Fruit fly (Drosophila melanogaster) whole organism, embryonic: ENCODE data around the gene CG3918.

Source experiments
- Bteb2 ChIP-seq: fragments of 200-800 bp; sonication (Bioruptor generic); optimal IDR thresholded peaks from 2 replicates; lab custom pipeline; 2016; ENCODE audit warnings: missing biosample characterization, missing genetic modification characterization
- CG10274 ChIP-seq: fragments of 200-800 bp; sonication (Bioruptor generic); optimal IDR thresholded peaks from 3 replicates; lab custom pipeline; 2017; ENCODE audit warnings: missing biosample characterization, mild to moderate bottlenecking, missing genetic modification characterization
- CG10366 ChIP-seq: fragments of 200-800 bp; sonication (Bioruptor generic); IDR thresholded peaks from 2 replicates; pipeline ENCODE4 v1.3.6; 2022; ENCODE audit warnings: missing biosample characterization, missing genetic modification characterization
- CG10959 ChIP-seq: fragments of 200-800 bp; sonication (Bioruptor generic); IDR thresholded peaks from 2 replicates; pipeline ENCODE4 v1.3.6; 2022; ENCODE audit warnings: missing biosample characterization, missing genetic modification characterization
- CG10979 ChIP-seq: fragments of 200-800 bp; sonication (Bioruptor generic); optimal IDR thresholded peaks from 2 replicates; lab custom pipeline; 2018; ENCODE audit warnings: missing biosample characterization, mild to moderate bottlenecking, missing genetic modification characterization, moderate library complexity
- CG11085 ChIP-seq: fragments of 200-800 bp; sonication (Bioruptor generic); IDR thresholded peaks from 2 replicates; pipeline ENCODE4 v1.3.6; 2022; ENCODE audit warnings: missing biosample characterization, missing genetic modification characterization
- CG11723 ChIP-seq: fragments of 200-800 bp; sonication (Bioruptor generic); optimal IDR thresholded peaks from 2 replicates; lab custom pipeline; 2017; ENCODE audit warnings: missing biosample characterization, mild to moderate bottlenecking, missing genetic modification characterization
- CG12104 ChIP-seq: fragments of 200-800 bp; sonication (Bioruptor generic); optimal IDR thresholded peaks from 3 replicates; lab custom pipeline; 2016; ENCODE audit warnings: missing biosample characterization, missing genetic modification characterization
- CG12219 ChIP-seq: fragments of 200-800 bp; sonication (Bioruptor generic); optimal IDR thresholded peaks from 3 replicates; lab custom pipeline; 2018; ENCODE audit warnings: missing biosample characterization, mild to moderate bottlenecking, missing genetic modification characterization
- CG14441 ChIP-seq: fragments of 200-800 bp; sonication (Bioruptor generic); IDR thresholded peaks from 2 replicates; pipeline ENCODE4 v1.3.6; 2022; ENCODE audit warnings: missing biosample characterization, missing genetic modification characterization
- CG15479 ChIP-seq: fragments of 200-800 bp; sonication (Bioruptor generic); optimal IDR thresholded peaks from 3 replicates; lab custom pipeline; 2019; ENCODE audit warnings: missing biosample characterization, mild to moderate bottlenecking, missing genetic modification characterization, moderate library complexity
- CG17385 ChIP-seq: fragments of 200-800 bp; sonication (Bioruptor generic); optimal IDR thresholded peaks from 3 replicates; lab custom pipeline; 2018; ENCODE audit warnings: missing biosample characterization, mild to moderate bottlenecking, missing genetic modification characterization
- CG18011 ChIP-seq: fragments of 200-800 bp; sonication (Bioruptor generic); optimal IDR thresholded peaks from 2 replicates; lab custom pipeline; 2017; ENCODE audit warnings: missing biosample characterization, missing genetic modification characterization, mild to moderate bottlenecking, moderate library complexity, missing genotype
- CG18476 ChIP-seq: fragments of 200-800 bp; sonication (Bioruptor generic); optimal IDR thresholded peaks from 2 replicates; lab custom pipeline; 2016; ENCODE audit warnings: missing biosample characterization, mild to moderate bottlenecking, missing genetic modification characterization
- CG6854 ChIP-seq: fragments of 200-800 bp; sonication (Bioruptor generic); optimal IDR thresholded peaks from 3 replicates; lab custom pipeline; 2017; ENCODE audit warnings: missing biosample characterization, mild to moderate bottlenecking, missing genetic modification characterization
- CG9437 ChIP-seq: fragments of 200-800 bp; sonication (Bioruptor generic); optimal IDR thresholded peaks from 2 replicates; lab custom pipeline; 2018; ENCODE audit warnings: missing biosample characterization, mild to moderate bottlenecking, missing genetic modification characterization
- CG9609 ChIP-seq: fragments of 200-800 bp; sonication (Bioruptor generic); optimal IDR thresholded peaks from 3 replicates; lab custom pipeline; 2016; ENCODE audit warnings: missing biosample characterization, missing genetic modification characterization
- CG9817 ChIP-seq: fragments of 200-800 bp; sonication (Bioruptor generic); optimal IDR thresholded peaks from 2 replicates; lab custom pipeline; 2018; ENCODE audit warnings: missing biosample characterization, mild to moderate bottlenecking, missing genetic modification characterization, moderate library complexity
- CG9932 ChIP-seq: fragments of 200-800 bp; sonication (Bioruptor generic); IDR thresholded peaks from 2 replicates; pipeline ENCODE4 v1.3.6; 2022; ENCODE audit warnings: missing biosample characterization, missing genetic modification characterization
- CHES-1-like ChIP-seq: fragments of 200-800 bp; sonication (Bioruptor generic); optimal IDR thresholded peaks from 2 replicates; lab custom pipeline; 2016; ENCODE audit warnings: missing biosample characterization, missing genetic modification characterization
- Dad ChIP-seq: fragments of 200-800 bp; sonication (Bioruptor generic); optimal IDR thresholded peaks from 3 replicates; lab custom pipeline; 2016; ENCODE audit warnings: missing biosample characterization, missing genetic modification characterization
- E2f1 ChIP-seq: fragments of 200-800 bp; sonication (Bioruptor generic); IDR thresholded peaks from 2 replicates; pipeline ENCODE4 v1.3.6; 2022; ENCODE audit warnings: missing biosample characterization, missing genetic modification characterization
- Elba2 ChIP-seq: fragments of 200-800 bp; sonication (Bioruptor generic); optimal IDR thresholded peaks from 3 replicates; lab custom pipeline; 2016; ENCODE audit warnings: missing biosample characterization, missing genetic modification characterization
- Ets65A ChIP-seq: fragments of 200-800 bp; sonication (Bioruptor generic); peaks from one replicate; lab custom pipeline; 2016; ENCODE audit warnings: missing biosample characterization, missing genetic modification characterization
- Fer1 ChIP-seq: fragments of 200-800 bp; sonication (Bioruptor generic); optimal IDR thresholded peaks from 2 replicates; lab custom pipeline; 2017; ENCODE audit warnings: missing biosample characterization, mild to moderate bottlenecking, missing genetic modification characterization
- H2.0 ChIP-seq: fragments of 200-800 bp; sonication (Bioruptor generic); IDR thresholded peaks from 2 replicates; pipeline ENCODE4 v1.3.6; 2022; ENCODE audit warnings: missing biosample characterization, missing genetic modification characterization
- HLHmδ ChIP-seq: fragments of 200-800 bp; sonication (Bioruptor generic); optimal IDR thresholded peaks from 2 replicates; lab custom pipeline; 2018; ENCODE audit warnings: missing biosample characterization, mild to moderate bottlenecking, missing genetic modification characterization, moderate library complexity
- Hey ChIP-seq: fragments of 200-800 bp; sonication (Bioruptor generic); optimal IDR thresholded peaks from 3 replicates; lab custom pipeline; 2018; ENCODE audit warnings: missing biosample characterization, mild to moderate bottlenecking, missing genetic modification characterization
- Hr39 ChIP-seq: fragments of >200 bp; optimal IDR thresholded peaks from 2 replicates; lab custom pipeline; 2017
- Jarid2 ChIP-seq: fragments of 200-800 bp; sonication (Bioruptor generic); optimal IDR thresholded peaks from 3 replicates; lab custom pipeline; 2017; ENCODE audit warnings: mild to moderate bottlenecking, missing biosample characterization, missing genetic modification reagents, missing genetic modification characterization
- Meics ChIP-seq: fragments of 200-800 bp; sonication (Bioruptor generic); optimal IDR thresholded peaks from 2 replicates; lab custom pipeline; 2017; ENCODE audit warnings: missing biosample characterization, mild to moderate bottlenecking, missing genetic modification characterization
- Optix ChIP-seq: fragments of 200-800 bp; sonication (Bioruptor generic); IDR thresholded peaks from 3 replicates; pipeline ENCODE4 v1.3.6; 2022; ENCODE audit warnings: missing biosample characterization, missing genetic modification characterization
- Poxn ChIP-seq: fragments of 200-800 bp; sonication (Bioruptor generic); IDR thresholded peaks from 2 replicates; pipeline ENCODE4 v1.3.6; 2022; ENCODE audit warnings: missing biosample characterization, missing genetic modification characterization
- Sry-δ ChIP-seq: fragments of 200-800 bp; sonication (Bioruptor generic); optimal IDR thresholded peaks from 2 replicates; lab custom pipeline; 2016; ENCODE audit warnings: missing biosample characterization, missing genetic modification characterization
- YL-1 ChIP-seq: fragments of 200-800 bp; sonication (Bioruptor generic); optimal IDR thresholded peaks from 3 replicates; lab custom pipeline; 2017; ENCODE audit warnings: missing biosample characterization, mild to moderate bottlenecking, missing genetic modification characterization
- ash1 ChIP-seq: fragments of 200-800 bp; sonication (Bioruptor generic); optimal IDR thresholded peaks from 2 replicates; lab custom pipeline; 2018; ENCODE audit warnings: missing biosample characterization, mild to moderate bottlenecking, missing genetic modification characterization
- cas ChIP-seq: fragments of 200-800 bp; sonication (Bioruptor generic); IDR thresholded peaks from 2 replicates; pipeline ENCODE4 v1.3.6; 2022; ENCODE audit warnings: missing biosample characterization, missing genetic modification characterization
- fd96Cb ChIP-seq: fragments of 200-800 bp; sonication (Bioruptor generic); optimal IDR thresholded peaks from 2 replicates; lab custom pipeline; 2018; ENCODE audit warnings: missing biosample characterization, mild to moderate bottlenecking, missing genetic modification characterization, moderate library complexity
- gfzf ChIP-seq: fragments of 200-800 bp; sonication (Bioruptor generic); optimal IDR thresholded peaks from 2 replicates; lab custom pipeline; 2016; ENCODE audit warnings: missing biosample characterization, mild to moderate bottlenecking, missing genetic modification characterization, moderate library complexity
- gsb ChIP-seq: fragments of 200-800 bp; sonication (Bioruptor generic); IDR thresholded peaks from 2 replicates; pipeline ENCODE4 v1.3.6; 2022; ENCODE audit warnings: missing biosample characterization, missing genetic modification characterization
- ind ChIP-seq: fragments of 200-800 bp; sonication (Bioruptor generic); optimal IDR thresholded peaks from 3 replicates; lab custom pipeline; 2016; ENCODE audit warnings: missing biosample characterization, missing genetic modification characterization
- lbe ChIP-seq: fragments of 200-800 bp; sonication (Bioruptor generic); optimal IDR thresholded peaks from 2 replicates; lab custom pipeline; 2016; ENCODE audit warnings: missing biosample characterization, mild to moderate bottlenecking, missing genetic modification characterization
- lilli ChIP-seq: fragments of 200-800 bp; sonication (Bioruptor generic); optimal IDR thresholded peaks from 3 replicates; lab custom pipeline; 2016; ENCODE audit warnings: missing biosample characterization, missing genetic modification characterization
- repo ChIP-seq: fragments of 200-800 bp; sonication (Bioruptor generic); optimal IDR thresholded peaks from 2 replicates; lab custom pipeline; 2016; ENCODE audit warnings: missing biosample characterization, missing genetic modification characterization
- sc ChIP-seq, 3 experiments: fragments of >200 bp in 2 of 3; fragments of 200-800 bp in 1 of 3; sonication (Bioruptor generic) in 1 of 3; optimal IDR thresholded peaks; 2 replicates in 2 of 3; 3 replicates in 1 of 3; lab custom pipeline; 2017; ENCODE audit warnings: mild to moderate bottlenecking in 1 of 3, missing biosample characterization in 1 of 3, missing genetic modification characterization in 1 of 3, missing genetic modification reagents in 1 of 3
- sens ChIP-seq: fragments of 200-800 bp; sonication (Bioruptor generic); peaks from one replicate; lab custom pipeline; 2016; ENCODE audit warnings: missing biosample characterization, missing genetic modification characterization
- sima ChIP-seq: fragments of 200-800 bp; sonication (Bioruptor generic); optimal IDR thresholded peaks from 2 replicates; lab custom pipeline; 2016; ENCODE audit warnings: missing biosample characterization, missing genetic modification characterization
- sob ChIP-seq: fragments of 200-800 bp; sonication (Bioruptor generic); IDR thresholded peaks from 2 replicates; pipeline ENCODE4 v1.3.6; 2022; ENCODE audit warnings: missing biosample characterization, missing genetic modification characterization
- sqz ChIP-seq: fragments of 200-800 bp; sonication (Bioruptor generic); optimal IDR thresholded peaks from 3 replicates; lab custom pipeline; 2018; ENCODE audit warnings: missing biosample characterization, mild to moderate bottlenecking, missing genetic modification characterization
- tna ChIP-seq: fragments of 200-800 bp; sonication (Bioruptor generic); IDR thresholded peaks from 2 replicates; pipeline ENCODE4 v1.3.6; 2022; ENCODE audit warnings: missing biosample characterization, missing genetic modification characterization; ENCODE audit not compliant: partially characterized antibody
- toy ChIP-seq: fragments of 200-800 bp; sonication (Bioruptor generic); IDR thresholded peaks from 2 replicates; pipeline ENCODE4 v1.3.6; 2022; ENCODE audit warnings: missing biosample characterization, missing genetic modification characterization
- vvl ChIP-seq: fragments of 200-800 bp; sonication (Bioruptor generic); IDR thresholded peaks from 2 replicates; pipeline ENCODE4 v1.3.6; 2022; ENCODE audit warnings: missing biosample characterization, missing genetic modification characterization

CG3918 gene

DNA sequence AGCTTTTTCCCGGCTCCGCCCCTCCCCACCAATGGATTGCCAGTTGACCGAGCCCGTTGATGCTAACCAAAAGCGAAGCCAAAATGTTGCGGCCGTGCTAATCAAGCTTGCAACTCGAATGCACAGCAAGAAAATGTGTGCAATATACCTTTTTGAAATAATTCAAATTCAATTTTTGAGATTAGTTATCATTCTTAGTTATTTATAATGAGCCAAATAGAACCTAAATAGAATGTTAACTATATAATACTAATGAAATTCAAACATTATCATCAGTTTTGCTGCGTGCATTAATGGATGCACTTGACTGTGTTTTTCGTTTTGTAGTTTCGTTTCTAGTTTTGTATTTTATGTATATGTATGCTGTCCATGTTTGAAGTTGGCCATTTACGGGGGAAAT lies 18.1 kb downstream of the CG3918 start (continued):
- no peak for TF ChIP-seq CHES-1-like (GFP tag; lab: Kevin White, UChicago)
- no peak for TF ChIP-seq YL-1 (GFP tag; lab: Kevin White, UChicago)
- TF ChIP-seq CG10366 (GFP tag; lab: Robert Waterston, UW), result peak; percentile 47; the same call in 1 of the 2 replicates
- no peak for TF ChIP-seq Hr39
- peak; percentile 2 for TF ChIP-seq Meics (GFP tag; lab: Kevin White, UChicago)
- TF ChIP-seq Optix (GFP tag; lab: Robert Waterston, UW), result 0 out of 3 replicates have a peak, but pooled peaks have one; percentile 23
- peak; percentile 17 for TF ChIP-seq CG9437 (GFP tag; lab: Kevin White, UChicago)
- no peak for TF ChIP-seq tna
- TF ChIP-seq CG17385, result peak; percentile 35
- TF ChIP-seq CG12104 (GFP tag; lab: Kevin White, UChicago), result no peak
- TF ChIP-seq ind, result no peak
- TF ChIP-seq Dad (GFP tag; lab: Kevin White, UChicago), result no peak
- TF ChIP-seq sc (optimal IDR thresholded peaks at IDR 0.05; lab: Kevin White, UChicago), result no peak
- TF ChIP-seq sc (GFP tag; optimal IDR thresholded peaks at IDR 0.05; lab: Kevin White, UChicago), result no peak
- TF ChIP-seq CG9817 (tag; lab: Kevin White, UChicago), result peak; percentile 14
- TF ChIP-seq Elba2 (GFP tag; lab: Kevin White, UChicago), result no peak
- TF ChIP-seq repo (GFP tag; lab: Kevin White, UChicago), result no peak
- no peak for TF ChIP-seq cas
- TF ChIP-seq CG18011 (GFP tag; lab: Kevin White, UChicago), result no peak
- TF ChIP-seq CG10979 (tag; lab: Kevin White, UChicago), result peak; percentile 47
- no peak for TF ChIP-seq Ets65A
- TF ChIP-seq gfzf (GFP tag; lab: Kevin White, UChicago), result no peak
- peak; percentile 14 for TF ChIP-seq Fer1 (GFP tag; lab: Kevin White, UChicago)
- peak; percentile 63; the same call in 1 of the 2 replicates for TF ChIP-seq sob (GFP tag; lab: Robert Waterston, UW)
- TF ChIP-seq lilli (GFP tag; lab: Kevin White, UChicago), result no peak
- peak; percentile 31 for TF ChIP-seq fd96Cb (tag; lab: Kevin White, UChicago)
- no peak for TF ChIP-seq CG11723 (GFP tag; lab: Kevin White, UChicago)
- no peak for TF ChIP-seq CG9932
- TF ChIP-seq CG6854 (GFP tag; lab: Kevin White, UChicago), result no peak
- no peak for TF ChIP-seq CG11085 (GFP tag; lab: Robert Waterston, UW)
- TF ChIP-seq CG10274 (GFP tag; lab: Kevin White, UChicago), result no peak
- no peak for TF ChIP-seq sima (GFP tag; lab: Kevin White, UChicago)
- TF ChIP-seq CG14441 (GFP tag; lab: Robert Waterston, UW), result peak; percentile 63
- no peak for TF ChIP-seq CG18476 (GFP tag; lab: Kevin White, UChicago)
- no peak for TF ChIP-seq toy (GFP tag; lab: Robert Waterston, UW)
- TF ChIP-seq CG10959 (GFP tag; lab: Robert Waterston, UW), result no peak
- TF ChIP-seq gsb, result no peak
- peak; percentile 72 for TF ChIP-seq sens (GFP tag; lab: Kevin White, UChicago)
- TF ChIP-seq HLHmδ, result no peak
- no peak for TF ChIP-seq ash1 (GFP tag; lab: Kevin White, UChicago)
- no peak for TF ChIP-seq CG9609 (GFP tag; lab: Kevin White, UChicago)
- peak; percentile 19; the same call in 1 of the 2 replicates for TF ChIP-seq H2.0 (GFP tag; lab: Robert Waterston, UW)
- TF ChIP-seq Jarid2 (GFP tag; lab: Kevin White, UChicago), result no peak
- no peak for TF ChIP-seq Poxn
- peak; percentile 70 for TF ChIP-seq vvl (GFP tag; lab: Robert Waterston, UW)
- TF ChIP-seq CG12219 (GFP tag; lab: Kevin White, UChicago), result peak; percentile 20
- TF ChIP-seq Hey (tag; lab: Kevin White, UChicago), result no peak
- TF ChIP-seq E2f1 (GFP tag; lab: Robert Waterston, UW), result peak; percentile 37; the same call in 1 of the 2 replicates
- no peak for TF ChIP-seq lbe (GFP tag; lab: Kevin White, UChicago)
- TF ChIP-seq Sry-δ, result no peak
- TF ChIP-seq sqz, result no peak
- no peak for TF ChIP-seq CG15479 (GFP tag; lab: Kevin White, UChicago)
- no peak for TF ChIP-seq Bteb2 (GFP tag; lab: Kevin White, UChicago)
